Worm (Caenorhabditis elegans): ENCODE results near the gene Y67D8A.2.

DNA sequence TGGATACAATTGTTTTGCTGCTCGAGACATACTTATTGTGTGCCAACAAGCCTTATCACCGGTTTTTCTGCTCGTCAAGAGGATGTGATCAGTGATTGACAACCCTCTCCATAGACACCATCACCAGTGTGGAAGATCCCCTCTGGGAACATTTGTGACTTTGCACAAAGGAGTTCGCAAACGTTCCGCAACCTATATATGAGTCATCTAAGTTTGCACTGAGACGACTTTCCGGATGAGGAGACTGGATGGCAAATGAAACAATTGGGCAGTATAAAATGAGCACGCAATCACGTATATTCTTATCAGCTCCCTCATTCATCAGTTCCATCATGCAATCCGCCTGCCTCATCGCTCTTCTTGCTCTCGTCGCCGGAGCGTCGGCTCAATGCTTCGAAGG lies 78.3 kb downstream of the Y67D8A.2 start, which contains the start of gene W08E12.5:
- no peak for TF ChIP-seq F13H6.1 (tag; optimal IDR thresholded peaks at IDR 0.05)
- TF ChIP-seq ceh-30 (tag; optimal IDR thresholded peaks at IDR 0.05), result no peak
- no peak for TF ChIP-seq ceh-9 (tag; optimal IDR thresholded peaks at IDR 0.05)
- no peak for TF ChIP-seq pqm-1 (tag; optimal IDR thresholded peaks at IDR 0.05)
- TF ChIP-seq nfya-1 (tag; optimal IDR thresholded peaks at IDR 0.05), result no peak
- no peak for TF ChIP-seq C38D4.7 (GFP tag; optimal IDR thresholded peaks at IDR 0.05)

Measured in whole organism, late embryonic.